Worm (Caenorhabditis elegans) whole organism, L4 larva: ENCODE results near the gene ZK1248.5.

Source experiments
- aly-2 ChIP-seq: sonication (generic microtip); optimal IDR thresholded peaks from 2 replicates; lab custom pipeline; 2018; ENCODE audit warnings: missing biosample characterization, missing genetic modification characterization
- dpl-1 ChIP-seq: fragments of 150-350 bp; optimal IDR thresholded peaks from 2 replicates; lab custom pipeline; 2014; ENCODE audit warnings: missing biosample characterization, missing genetic modification reagents, missing genetic modification characterization
- hmg-1.1 ChIP-seq: fragments of 200-800 bp; sonication (Bioruptor generic); IDR thresholded peaks from 2 replicates; pipeline ENCODE4 v1.3.6; 2022; ENCODE audit warnings: missing genetic modification reagents, missing genetic modification characterization, missing compliant biosample characterization
- lir-3 ChIP-seq: sonication (generic microtip); optimal IDR thresholded peaks from 2 replicates; lab custom pipeline; 2016; ENCODE audit warnings: mild to moderate bottlenecking, missing genetic modification characterization, missing compliant biosample characterization
- lsy-2 ChIP-seq, 2 experiments: fragments of 150-350 bp in 1 of 2; sonication (generic microtip) in 1 of 2; optimal IDR thresholded peaks; 2 replicates each; lab custom pipeline; 2014 to 2017; ENCODE audit warnings: missing biosample characterization in 2 of 2, missing genetic modification characterization in 2 of 2
- mxl-2 ChIP-seq: fragments of 200-800 bp; sonication (Bioruptor generic); conservative IDR thresholded peaks from 2 replicates; pipeline ENCODE4 v1.3.6; 2022; ENCODE audit warnings: missing genetic modification reagents, missing genetic modification characterization, missing compliant biosample characterization
- nhr-237 ChIP-seq: sonication (generic microtip); optimal IDR thresholded peaks from 2 replicates; lab custom pipeline; 2017; ENCODE audit warnings: missing biosample characterization, missing genetic modification characterization
- pha-4 ChIP-seq, 2 experiments: fragments of 150-350 bp in 1 of 2; fragments of 200-800 bp in 1 of 2; sonication (Bioruptor generic) in 1 of 2; IDR thresholded peaks in 1 of 2; optimal IDR thresholded peaks in 1 of 2; 2 replicates each; pipeline versions ENCODE4 v1.3.6 to Lab custom; 2014 to 2022; ENCODE audit warnings: missing genetic modification characterization in 2 of 2, missing genetic modification reagents in 2 of 2, missing biosample characterization in 1 of 2, missing compliant biosample characterization in 1 of 2
- snpc-4 ChIP-seq: fragments of 150-350 bp; optimal IDR thresholded peaks from 2 replicates; lab custom pipeline; 2014; ENCODE audit warnings: missing biosample characterization, missing genetic modification characterization
- zfp-3 ChIP-seq: fragments of 200-800 bp; sonication (Bioruptor generic); conservative IDR thresholded peaks from 2 replicates; pipeline ENCODE4 v1.3.6; 2022; ENCODE audit warnings: missing genetic modification reagents, missing genetic modification characterization, missing compliant biosample characterization
- ztf-11 ChIP-seq: fragments of 150-350 bp; optimal IDR thresholded peaks from 2 replicates; lab custom pipeline; 2014; ENCODE audit warnings: missing biosample characterization, missing genetic modification characterization

- TF ChIP-seq lsy-2 (tag; optimal IDR thresholded peaks at IDR 0.05; lab: Kevin White, UChicago) (no peak), hmg-1.1 (GFP tag; lab: Robert Waterston, UW) (no peak), nhr-237 (no peak), mxl-2 (no peak), pha-4 (GFP tag; IDR thresholded peaks at IDR 0.05; lab: Robert Waterston, UW) (no peak), pha-4 (tag; optimal IDR thresholded peaks at IDR 0.05; lab: Kevin White, UChicago) (no peak), aly-2 (tag; lab: Kevin White, UChicago) (no peak), dpl-1 (GFP tag; lab: Kevin White, UChicago) (no peak), snpc-4 (tag; lab: Kevin White, UChicago) (no peak), zfp-3 (no peak), ztf-11 (tag; lab: Kevin White, UChicago) (no peak), lir-3 (tag; lab: Kevin White, UChicago) (no peak)
These were observed 41.7 kb downstream of the ZK1248.5 start, which contains the start of gene H41C03.2 for ce11 chrII:5852007-5852406.
